Worm (Caenorhabditis elegans) whole organism, L1 larva: ENCODE measurements around the gene mig-5.

Source experiments
- aly-2 ChIP-seq: fragments of 150-350 bp; optimal IDR thresholded peaks from 2 replicates; lab custom pipeline; 2014; ENCODE audit warnings: missing biosample characterization, missing genetic modification characterization
- ama-1 ChIP-seq: fragments of 150-350 bp; optimal IDR thresholded peaks from 2 replicates; lab custom pipeline; 2014
- ceh-82 ChIP-seq, 3 experiments: fragments of 150-350 bp in 1 of 3; sonication (generic microtip) in 2 of 3; optimal IDR thresholded peaks; 2 replicates each; lab custom pipeline; 2014 to 2017; ENCODE audit warnings: missing biosample characterization in 3 of 3, missing genetic modification characterization in 3 of 3
- dpl-1 ChIP-seq, 3 experiments: fragments of 150-350 bp in 2 of 3; sonication (generic microtip) in 1 of 3; optimal IDR thresholded peaks; 2 replicates each; lab custom pipeline; 2014 to 2017; ENCODE audit warnings: missing biosample characterization in 3 of 3, missing genetic modification characterization in 3 of 3, missing genetic modification reagents in 3 of 3
- lin-35 ChIP-seq, 2 experiments: fragments of 150-350 bp; optimal IDR thresholded peaks; 2 replicates each; lab custom pipeline; 2014; ENCODE audit warnings: missing biosample characterization in 2 of 2, missing genetic modification characterization in 2 of 2, missing genetic modification reagents in 2 of 2
- lsy-2 ChIP-seq, 2 experiments: fragments of 150-350 bp; optimal IDR thresholded peaks; 2 replicates each; lab custom pipeline; 2014; ENCODE audit warnings: missing biosample characterization in 2 of 2, missing genetic modification characterization in 2 of 2
- mdl-1 ChIP-seq, 2 experiments: fragments of 150-350 bp; optimal IDR thresholded peaks; 2 replicates each; lab custom pipeline; 2014 to 2017; ENCODE audit warnings: missing biosample characterization in 2 of 2, missing genetic modification characterization in 2 of 2, inconsistent platforms in 1 of 2
- nhr-237 ChIP-seq: fragments of 150-350 bp; optimal IDR thresholded peaks from 2 replicates; lab custom pipeline; 2014; ENCODE audit warnings: missing biosample characterization, missing genetic modification characterization
- nhr-28 ChIP-seq: fragments of 150-350 bp; optimal IDR thresholded peaks from 2 replicates; lab custom pipeline; 2014; ENCODE audit warnings: missing biosample characterization, missing genetic modification characterization
- nhr-76 ChIP-seq: sonication (generic microtip); optimal IDR thresholded peaks from 2 replicates; lab custom pipeline; 2017; ENCODE audit warnings: missing biosample characterization, missing genetic modification characterization
- snpc-4 ChIP-seq: fragments of 150-350 bp; optimal IDR thresholded peaks from 2 replicates; lab custom pipeline; 2014; ENCODE audit warnings: missing biosample characterization, missing genetic modification characterization
- unc-62 ChIP-seq: fragments of 150-350 bp; optimal IDR thresholded peaks from 2 replicates; lab custom pipeline; 2014; ENCODE audit warnings: missing biosample characterization, missing genetic modification reagents, missing genetic modification characterization
- zip-4 ChIP-seq: fragments of 200-800 bp; sonication (Bioruptor generic); optimal IDR thresholded peaks from 2 replicates; lab custom pipeline; 2018; ENCODE audit warnings: mild to moderate bottlenecking, missing genetic modification characterization, moderate library complexity, missing compliant biosample characterization
- ztf-11 ChIP-seq, 2 experiments: sonication (generic microtip); optimal IDR thresholded peaks; 2 replicates each; lab custom pipeline; 2016 to 2017; ENCODE audit warnings: missing genetic modification characterization in 2 of 2, missing biosample characterization in 1 of 2, missing compliant biosample characterization in 1 of 2

ce11 chrII:8162120-8162648 lies 22.6 kb downstream of the mig-5 start, which contains the start of the genes emb-27 and rrf-3:
- TF ChIP-seq lin-35 (GFP tag; optimal IDR thresholded peaks at IDR 0.05; lab: Kevin White, UChicago) (peak; percentile 75 to 83), ztf-11 (tag; optimal IDR thresholded peaks at IDR 0.05; lab: Kevin White, UChicago) (no peak), nhr-28 (no peak), zip-4 (GFP tag; lab: Kevin White, UChicago) (no peak), nhr-237 (tag; lab: Kevin White, UChicago) (no peak), ceh-82 (tag; optimal IDR thresholded peaks at IDR 0.05; lab: Kevin White, UChicago) (peak in 1 of 3 experiments; percentile 51), mdl-1 (tag; optimal IDR thresholded peaks at IDR 0.05; lab: Kevin White, UChicago) (no peak), dpl-1 (GFP tag; optimal IDR thresholded peaks at IDR 0.05; lab: Kevin White, UChicago) (peak; percentile 65 to 84 (median 73)), aly-2 (tag; lab: Kevin White, UChicago) (no peak), unc-62 (GFP tag; lab: Kevin White, UChicago) (no peak), lsy-2 (tag; optimal IDR thresholded peaks at IDR 0.05; lab: Kevin White, UChicago) (peak; percentile 47 to 88), ama-1 (lab: Kevin White, UChicago) (no peak), snpc-4 (no peak), nhr-76 (tag; lab: Kevin White, UChicago) (no peak)
